Worm (Caenorhabditis elegans): ENCODE measurements around the gene eat-17.

The eat-17 gene

ce11 chrX:16403424-16403823 is 13.2 kb downstream of the eat-17 start:
- TF ChIP-seq rnt-1 (tag; optimal IDR thresholded peaks at IDR 0.05) (peak; percentile 6), ets-5 (GFP tag; IDR thresholded peaks at IDR 0.05) (no peak)

- TF ChIP-seq dsc-1 (tag; optimal IDR thresholded peaks at IDR 0.05) (no peak), ceh-63 (GFP tag; optimal IDR thresholded peaks at IDR 0.05) (no peak), nhr-85 (tag) (peak; percentile 62), ztf-4 (tag; optimal IDR thresholded peaks at IDR 0.05) (no peak), elt-3 (tag; optimal IDR thresholded peaks at IDR 0.05) (no peak), nhr-11 (tag; optimal IDR thresholded peaks at IDR 0.05) (no peak), C04F5.9 (tag; optimal IDR thresholded peaks at IDR 0.05) (no peak), unc-86 (tag; optimal IDR thresholded peaks at IDR 0.05) (no peak), zip-4 (GFP tag; optimal IDR thresholded peaks at IDR 0.05) (no peak), ceh-82 (tag; optimal IDR thresholded peaks at IDR 0.05) (no peak), alr-1 (tag; optimal IDR thresholded peaks at IDR 0.05; ENCODE audit: borderline replicate concordance) (no peak), nhr-28 (tag; optimal IDR thresholded peaks at IDR 0.05) (no peak), rnt-1 (tag; optimal IDR thresholded peaks at IDR 0.05) (no peak), pax-3 (tag; optimal IDR thresholded peaks at IDR 0.05) (no peak), F16B12.6 (tag; optimal IDR thresholded peaks at IDR 0.05) (no peak), ceh-88 (GFP tag; IDR thresholded peaks at IDR 0.05) (no peak), blmp-1 (tag; optimal IDR thresholded peaks at IDR 0.05) (peak; percentile 16), lsy-2 (tag; optimal IDR thresholded peaks at IDR 0.05) (peak in 1 of 2 experiments; percentile 12), nhr-19 (GFP tag; conservative IDR thresholded peaks at IDR 0.05) (no peak), C34B4.2 (tag; optimal IDR thresholded peaks at IDR 0.05) (no peak), lin-14 (GFP tag; optimal IDR thresholded peaks at IDR 0.05) (no peak), isw-1 (GFP tag; IDR thresholded peaks at IDR 0.05) (no peak), nhr-12 (tag; optimal IDR thresholded peaks at IDR 0.05) (no peak), sup-37 (GFP tag; optimal IDR thresholded peaks at IDR 0.05) (no peak)
These were observed 13.9 kb downstream of the eat-17 start for ce11 chrX:16402787-16403186.

ce11 chrX:16402303-16402702 is 14.3 kb downstream of the eat-17 start:
- TF ChIP-seq nhr-84 (tag; optimal IDR thresholded peaks at IDR 0.05) (no peak), dsc-1 (tag; optimal IDR thresholded peaks at IDR 0.05) (peak; percentile 6), nhr-19 (GFP tag; conservative IDR thresholded peaks at IDR 0.05) (no peak)

- TF ChIP-seq dpl-1 (GFP tag; optimal IDR thresholded peaks at IDR 0.05) = no peak
- TF ChIP-seq irx-1 (tag; optimal IDR thresholded peaks at IDR 0.05) = no peak
- no peak for TF ChIP-seq nhr-84 (tag; optimal IDR thresholded peaks at IDR 0.05)
- TF ChIP-seq nhr-85 (tag) = peak; percentile 59
- TF ChIP-seq lin-13 (GFP tag; optimal IDR thresholded peaks at IDR 0.05) = no peak
- TF ChIP-seq pqm-1 (tag; optimal IDR thresholded peaks at IDR 0.05) = no peak
- TF ChIP-seq sup-37 (GFP tag; optimal IDR thresholded peaks at IDR 0.05) = no peak
- TF ChIP-seq ets-5 (GFP tag; IDR thresholded peaks at IDR 0.05) = no peak
- peak; percentile 7 for TF ChIP-seq lin-14 (GFP tag; optimal IDR thresholded peaks at IDR 0.05)
- TF ChIP-seq mdl-1 (tag; optimal IDR thresholded peaks at IDR 0.05) = peak in 1 of 2 experiments; percentile 6
- no peak for TF ChIP-seq jun-1 (tag; optimal IDR thresholded peaks at IDR 0.05)
- no peak for TF ChIP-seq blmp-1 (tag; optimal IDR thresholded peaks at IDR 0.05)
- TF ChIP-seq ceh-88 (GFP tag; IDR thresholded peaks at IDR 0.05) = no peak
- no peak for TF ChIP-seq hpl-2 (GFP tag; optimal IDR thresholded peaks at IDR 0.05)
- TF ChIP-seq tlp-1 (tag; optimal IDR thresholded peaks at IDR 0.05) = no peak
- no peak for TF ChIP-seq alr-1 (tag; optimal IDR thresholded peaks at IDR 0.05; ENCODE audit: borderline replicate concordance)
- no peak for TF ChIP-seq F16B12.6 (tag; optimal IDR thresholded peaks at IDR 0.05)
- no peak for TF ChIP-seq fos-1 (tag; optimal IDR thresholded peaks at IDR 0.05)
- TF ChIP-seq efl-3 (GFP tag; optimal IDR thresholded peaks at IDR 0.05) = no peak
- no peak for TF ChIP-seq zag-1 (tag; optimal IDR thresholded peaks at IDR 0.05)
- no peak for TF ChIP-seq ces-1 (GFP tag; optimal IDR thresholded peaks at IDR 0.05)
- TF ChIP-seq egl-13 (tag; optimal IDR thresholded peaks at IDR 0.05) = no peak
- TF ChIP-seq rnt-1 (tag; optimal IDR thresholded peaks at IDR 0.05) = no peak
- no peak for TF ChIP-seq aly-2 (tag; optimal IDR thresholded peaks at IDR 0.05)
- TF ChIP-seq elt-3 (tag; optimal IDR thresholded peaks at IDR 0.05) = peak in 1 of 6 experiments; percentile 51
- no peak for TF ChIP-seq lir-3 (tag; optimal IDR thresholded peaks at IDR 0.05; ENCODE audit: poor library complexity)
- no peak for TF ChIP-seq ceh-90 (tag; optimal IDR thresholded peaks at IDR 0.05)
- TF ChIP-seq grh-1 (GFP tag; IDR thresholded peaks at IDR 0.05) = no peak
- no peak for TF ChIP-seq egl-27 (tag; optimal IDR thresholded peaks at IDR 0.05)
- TF ChIP-seq ztf-11 (tag; optimal IDR thresholded peaks at IDR 0.05) = no peak
- no peak for TF ChIP-seq C34B4.2 (tag; optimal IDR thresholded peaks at IDR 0.05)
- no peak for TF ChIP-seq nhr-47 (tag; optimal IDR thresholded peaks at IDR 0.05)
- no peak for TF ChIP-seq pax-3 (tag; optimal IDR thresholded peaks at IDR 0.05)
These were observed 15.7 kb downstream of the eat-17 start for ce11 chrX:16400897-16401296.

Data from whole organism, L1 larva.